Fruit fly (Drosophila melanogaster): Measurements from ENCODE around the gene Unc-76.

Unc-76 gene

DNA sequence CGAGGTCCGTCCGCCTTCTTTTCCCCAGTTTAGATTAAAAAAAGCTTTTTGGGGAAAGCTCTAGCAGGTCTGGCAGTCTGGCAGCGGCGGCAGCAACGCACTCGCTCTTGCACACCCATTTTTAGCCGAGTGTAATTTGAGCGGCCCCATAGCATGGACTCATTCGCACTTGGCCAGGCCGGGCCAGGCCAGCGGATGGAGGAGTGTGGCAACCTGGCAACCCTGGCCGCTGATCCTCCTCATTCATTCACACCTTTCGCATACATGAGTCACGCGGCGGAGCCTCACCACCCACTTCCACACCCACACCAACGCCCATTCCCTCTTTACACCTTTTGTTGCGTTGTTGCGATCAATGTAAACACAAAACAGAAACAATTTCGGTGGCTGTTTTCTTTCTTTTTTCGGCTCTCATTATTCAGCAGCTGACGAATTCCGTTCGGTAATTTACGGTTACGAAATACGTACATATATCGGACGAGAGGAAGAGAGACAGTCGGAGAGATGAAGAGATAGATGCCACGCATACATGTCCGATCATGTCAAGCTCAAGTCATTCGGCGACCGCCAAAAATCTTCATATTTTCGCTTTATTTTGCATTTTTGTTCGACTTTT lies 47.5 kb upstream of the Unc-76 start (continued):
- TF ChIP-seq CG10543 (GFP tag; optimal IDR thresholded peaks at IDR 0.05), result peak; percentile 80
- 0 out of 3 replicates have a peak, but pooled peaks have one; percentile 25 for TF ChIP-seq ci (GFP tag; IDR thresholded peaks at IDR 0.05)
- TF ChIP-seq chinmo (GFP tag; IDR thresholded peaks at IDR 0.05; ENCODE audit: partially characterized antibody), result 0 out of 4 replicates have a peak, but pooled peaks have one; percentile 48
- TF ChIP-seq Nf-YC (tag; optimal IDR thresholded peaks at IDR 0.05), result no peak
- no peak for TF ChIP-seq zen (tag; optimal IDR thresholded peaks at IDR 0.05)
- no peak for TF ChIP-seq odd (GFP tag; optimal IDR thresholded peaks at IDR 0.05)
- no peak for TF ChIP-seq CG17612 (GFP tag; IDR thresholded peaks at IDR 0.05)
- no peak for TF ChIP-seq CG30403 (GFP tag; optimal IDR thresholded peaks at IDR 0.05)
- peak; percentile 82 for TF ChIP-seq CG10321 (GFP tag; IDR thresholded peaks at IDR 0.05)
- no peak for TF ChIP-seq sens-2 (GFP tag; IDR thresholded peaks at IDR 0.05)
- TF ChIP-seq CG10267 (tag; optimal IDR thresholded peaks at IDR 0.05), result no peak
- TF ChIP-seq CG8290 (GFP tag; optimal IDR thresholded peaks at IDR 0.05), result no peak
- peak in 1 of 2 experiments; percentile 23 for TF ChIP-seq CG8290 (tag; optimal IDR thresholded peaks at IDR 0.05)
- TF ChIP-seq ken (GFP tag; IDR thresholded peaks at IDR 0.05), result 0 out of 3 replicates have a peak, but pooled peaks have one; percentile 9
- no peak for TF ChIP-seq cwo (GFP tag; optimal IDR thresholded peaks at IDR 0.05)
- no peak for TF ChIP-seq CG12219 (GFP tag; optimal IDR thresholded peaks at IDR 0.05)
- no peak for TF ChIP-seq hkb (optimal IDR thresholded peaks at IDR 0.05)
- no peak for TF ChIP-seq hkb (GFP tag; IDR thresholded peaks at IDR 0.05)
- no peak for TF ChIP-seq az2 (GFP tag; optimal IDR thresholded peaks at IDR 0.05)
- no peak for TF ChIP-seq gcm2 (GFP tag; optimal IDR thresholded peaks at IDR 0.05)
- TF ChIP-seq CG1529 (GFP tag; optimal IDR thresholded peaks at IDR 0.05), result no peak
- TF ChIP-seq eyg (GFP tag; optimal IDR thresholded peaks at IDR 0.05), result no peak
- TF ChIP-seq fd3F (GFP tag; optimal IDR thresholded peaks at IDR 0.05), result no peak
- TF ChIP-seq kay (GFP tag; optimal IDR thresholded peaks at IDR 0.05), result peak; percentile 64
- TF ChIP-seq CG10565 (GFP tag; optimal IDR thresholded peaks at IDR 0.05), result no peak
- peak; percentile 6 for TF ChIP-seq lab (GFP tag; optimal IDR thresholded peaks at IDR 0.05)
- peak; percentile 73 for TF ChIP-seq sr (GFP tag; IDR thresholded peaks at IDR 0.05)
- no peak for TF ChIP-seq CG10366 (GFP tag; IDR thresholded peaks at IDR 0.05)
- TF ChIP-seq bab2 (GFP tag; optimal IDR thresholded peaks at IDR 0.05), result no peak
- no peak for TF ChIP-seq CG7839 (tag; optimal IDR thresholded peaks at IDR 0.05)
- peak; percentile 3 for TF ChIP-seq cg (GFP tag; optimal IDR thresholded peaks at IDR 0.05)
- peak; percentile 92 for TF ChIP-seq so (GFP tag; IDR thresholded peaks at IDR 0.05)
- TF ChIP-seq CG3838 (GFP tag; optimal IDR thresholded peaks at IDR 0.05), result no peak

DNA sequence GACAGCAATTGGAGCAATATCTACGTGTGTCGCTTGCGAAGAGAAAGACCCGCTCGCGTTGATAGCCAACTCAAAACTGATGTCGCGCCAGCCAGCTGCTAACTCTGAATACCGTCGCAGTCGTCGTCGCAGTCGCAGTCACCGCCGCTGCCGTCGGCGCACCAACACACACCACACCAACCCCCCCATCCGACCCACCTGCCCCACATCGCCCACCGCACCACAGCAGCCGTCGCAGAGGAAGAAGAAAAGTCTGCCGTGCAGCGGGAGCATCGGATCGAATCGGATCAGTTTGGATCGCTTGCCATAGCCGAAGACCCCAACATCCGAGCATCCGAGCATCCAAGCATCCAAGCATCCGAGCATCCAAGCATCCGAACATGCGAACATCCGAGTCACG lies 44.0 kb upstream of the Unc-76 start:
- TF ChIP-seq cwo (GFP tag; optimal IDR thresholded peaks at IDR 0.05), result peak; percentile 14
- TF ChIP-seq sr (GFP tag; IDR thresholded peaks at IDR 0.05), result peak; percentile 77
- TF ChIP-seq kni (GFP tag; optimal IDR thresholded peaks at IDR 0.05), result peak; percentile 69
- no peak for TF ChIP-seq CG34224 (GFP tag; IDR thresholded peaks at IDR 0.05; ENCODE audit: partially characterized antibody)
- TF ChIP-seq odd (GFP tag; optimal IDR thresholded peaks at IDR 0.05), result peak; percentile 11
- TF ChIP-seq ci (GFP tag; IDR thresholded peaks at IDR 0.05), result peak; percentile 57; the same call in 2 of the 3 replicates
- TF ChIP-seq CG8290 (GFP tag; optimal IDR thresholded peaks at IDR 0.05), result no peak
- TF ChIP-seq CG8290 (tag; optimal IDR thresholded peaks at IDR 0.05), result peak in 1 of 2 experiments; percentile 56
- TF ChIP-seq CG2116 (GFP tag; optimal IDR thresholded peaks at IDR 0.05), result no peak
- peak; percentile 89 for TF ChIP-seq CG10543 (GFP tag; optimal IDR thresholded peaks at IDR 0.05)
- no peak for TF ChIP-seq CG16815 (GFP tag; optimal IDR thresholded peaks at IDR 0.05)
- peak; percentile 94 for TF ChIP-seq crol (GFP tag; IDR thresholded peaks at IDR 0.05)
- 0 out of 3 replicates have a peak, but pooled peaks have one; percentile 23 for TF ChIP-seq zen2 (GFP tag; IDR thresholded peaks at IDR 0.05; ENCODE audit: partially characterized antibody)
- 0 out of 3 replicates have a peak, but pooled peaks have one; percentile 18 for TF ChIP-seq HLH4C (GFP tag; IDR thresholded peaks at IDR 0.05; ENCODE audit: partially characterized antibody)
- TF ChIP-seq chn (GFP tag; optimal IDR thresholded peaks at IDR 0.05), result peak; percentile 17
- TF ChIP-seq Nf-YC (tag; optimal IDR thresholded peaks at IDR 0.05), result peak; percentile 7
- peak; percentile 13 for TF ChIP-seq CG2875 (GFP tag; optimal IDR thresholded peaks at IDR 0.05)
- TF ChIP-seq chinmo (GFP tag; IDR thresholded peaks at IDR 0.05; ENCODE audit: partially characterized antibody), result peak; percentile 82
- no peak for TF ChIP-seq CG10321 (GFP tag; IDR thresholded peaks at IDR 0.05)
- peak; percentile 52; the same call in 1 of the 3 replicates for TF ChIP-seq CG6175 (GFP tag; IDR thresholded peaks at IDR 0.05)
- TF ChIP-seq insv (GFP tag; optimal IDR thresholded peaks at IDR 0.05), result no peak
- peak; percentile 95 for TF ChIP-seq Adf1 (GFP tag; IDR thresholded peaks at IDR 0.05)
- TF ChIP-seq YL-1 (GFP tag; optimal IDR thresholded peaks at IDR 0.05), result no peak
- TF ChIP-seq wdn (GFP tag; IDR thresholded peaks at IDR 0.05), result 0 out of 2 replicates have a peak, but pooled peaks have one; percentile 17
- peak; percentile 37 for TF ChIP-seq sd (tag; optimal IDR thresholded peaks at IDR 0.05)
